Worm (Caenorhabditis elegans): ENCODE results near the gene clec-72.

ce11 chrIV:3960396-3960795 lies 15.8 kb downstream of the clec-72 start, which contains the start of gene clec-75:
- no peak for TF ChIP-seq madf-5 (GFP tag; IDR thresholded peaks at IDR 0.05)
- no peak for TF ChIP-seq saeg-2 (GFP tag; IDR thresholded peaks at IDR 0.05)
- TF ChIP-seq unc-62 (GFP tag; optimal IDR thresholded peaks at IDR 0.05 in 1 of 2), result no peak
- TF ChIP-seq unc-62 (tag; optimal IDR thresholded peaks at IDR 0.05), result no peak
- TF ChIP-seq skn-1 (tag; optimal IDR thresholded peaks at IDR 0.05), result no peak
- no peak for TF ChIP-seq mes-2 (tag; optimal IDR thresholded peaks at IDR 0.05; ENCODE audit: poor library complexity, severe bottlenecking)
- no peak for TF ChIP-seq dpl-1 (GFP tag; optimal IDR thresholded peaks at IDR 0.05)
- no peak for TF ChIP-seq nhr-77 (tag; optimal IDR thresholded peaks at IDR 0.05)
- no peak for TF ChIP-seq snpc-4 (tag; optimal IDR thresholded peaks at IDR 0.05)
- TF ChIP-seq unc-39 (tag; optimal IDR thresholded peaks at IDR 0.05), result no peak
- no peak for TF ChIP-seq lin-39 (tag; optimal IDR thresholded peaks at IDR 0.05)
